Fruit fly (Drosophila melanogaster): ENCODE results near the gene lva.

- no peak for TF ChIP-seq Dll (optimal IDR thresholded peaks at IDR 0.05)
- TF ChIP-seq psq (optimal IDR thresholded peaks at IDR 0.05): no peak
- TF ChIP-seq EcR (GFP tag; optimal IDR thresholded peaks at IDR 0.05): no peak
Observed at dm6 chrX:4005047-4005446, 39.9 kb upstream of the lva start.
